Worm (Caenorhabditis elegans) whole organism, midembryonic: ENCODE measurements around the gene srh-179.

Experiments used
- med-1 ChIP-seq: sonication (generic microtip); optimal IDR thresholded peaks from 2 replicates; lab custom pipeline; 2017; ENCODE audit warnings: missing genetic modification characterization, mild to moderate bottlenecking, missing compliant biosample characterization, antibody characterized with exemption, missing genetic modification reagents; ENCODE audit not compliant: insufficient read depth
- ref-1 ChIP-seq: fragments of 200-800 bp; sonication (Bioruptor generic); conservative IDR thresholded peaks from 2 replicates; pipeline ENCODE4 v1.3.6; 2022; ENCODE audit warnings: missing genetic modification reagents, missing genetic modification characterization, missing compliant biosample characterization
- tab-1 ChIP-seq: fragments of 200-800 bp; sonication (Bioruptor generic); IDR thresholded peaks from 2 replicates; pipeline ENCODE4 v1.3.6; 2022; ENCODE audit warnings: missing genetic modification characterization, missing compliant biosample characterization
- ztf-23 ChIP-seq: fragments of 200-800 bp; sonication (Bioruptor generic); IDR thresholded peaks from 2 replicates; pipeline ENCODE4 v1.3.6; 2022; ENCODE audit warnings: missing genetic modification reagents, missing genetic modification characterization, missing compliant biosample characterization
- ztf-29 ChIP-seq: fragments of 200-800 bp; sonication (Bioruptor generic); IDR thresholded peaks from 2 replicates; pipeline ENCODE4 v1.3.6; 2022; ENCODE audit warnings: missing genetic modification reagents, missing genetic modification characterization, missing compliant biosample characterization

DNA sequence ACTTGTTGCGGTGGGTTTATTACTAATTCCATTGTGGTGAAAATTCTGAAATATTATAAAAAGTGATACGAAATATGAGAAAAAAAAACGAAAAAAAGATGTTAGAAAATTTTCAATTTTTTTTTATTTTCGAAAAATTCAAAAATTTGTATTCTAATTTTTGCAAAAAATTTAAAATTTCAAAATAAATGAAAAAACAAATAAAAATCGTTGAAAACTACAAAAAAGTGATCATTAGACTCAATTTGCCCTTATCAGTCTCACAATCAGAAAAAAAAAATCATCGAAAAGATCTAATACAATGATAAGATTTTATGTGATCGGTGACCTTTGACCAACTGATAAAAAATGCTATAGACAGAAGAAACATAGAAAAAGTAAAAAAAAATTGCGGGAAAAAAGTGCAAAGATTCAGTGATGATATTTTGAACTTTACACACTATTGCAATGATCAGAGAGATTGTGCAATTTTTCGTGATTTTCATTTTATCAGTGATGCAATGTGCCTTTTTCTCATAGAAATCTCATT, 14.9 kb upstream of the srh-179 start, which contains the start of gene ZK228.3:
- TF ChIP-seq ztf-29 (GFP tag; lab: Robert Waterston, UW) (no peak), ztf-23 (GFP tag; lab: Robert Waterston, UW) (no peak), tab-1 (no peak), ref-1 (GFP tag; lab: Robert Waterston, UW) (no peak), med-1 (no peak)
